Fruit fly (Drosophila melanogaster) whole organism, embryonic: ENCODE measurements around the gene mRpL4.
A peak's percentile ranks its signal among the peaks of the same experiment; 100 is the strongest.

Source experiments
- Bdp1 ChIP-seq: fragments of 200-800 bp; sonication (Bioruptor generic); optimal IDR thresholded peaks from 3 replicates; lab custom pipeline; 2016; ENCODE audit warnings: missing biosample characterization, missing genetic modification characterization
- CG11560 ChIP-seq: fragments of 200-800 bp; sonication (Bioruptor generic); IDR thresholded peaks from 3 replicates; pipeline ENCODE4 v1.3.6; 2022; ENCODE audit warnings: missing biosample characterization, missing genetic modification characterization
- CG11696 ChIP-seq: fragments of 200-800 bp; sonication (Bioruptor generic); IDR thresholded peaks from 2 replicates; pipeline ENCODE4 v1.3.6; 2022; ENCODE audit warnings: missing biosample characterization, missing genetic modification characterization
- CG11723 ChIP-seq: fragments of 200-800 bp; sonication (Bioruptor generic); optimal IDR thresholded peaks from 2 replicates; lab custom pipeline; 2017; ENCODE audit warnings: missing biosample characterization, mild to moderate bottlenecking, missing genetic modification characterization
- CG12104 ChIP-seq: fragments of 200-800 bp; sonication (Bioruptor generic); optimal IDR thresholded peaks from 3 replicates; lab custom pipeline; 2016; ENCODE audit warnings: missing biosample characterization, missing genetic modification characterization
- CG12299 ChIP-seq: fragments of 200-800 bp; sonication (Bioruptor generic); optimal IDR thresholded peaks from 2 replicates; lab custom pipeline; 2018; ENCODE audit warnings: missing biosample characterization, mild to moderate bottlenecking, missing genetic modification characterization
- CG13624 ChIP-seq: fragments of 200-800 bp; sonication (Bioruptor generic); optimal IDR thresholded peaks from 2 replicates; lab custom pipeline; 2016; ENCODE audit warnings: missing biosample characterization, missing genetic modification characterization
- CG14050 ChIP-seq: fragments of 200-800 bp; sonication (Bioruptor generic); IDR thresholded peaks from 3 replicates; pipeline ENCODE4 v1.3.6; 2022; ENCODE audit warnings: missing biosample characterization, missing genetic modification characterization
- CG16779 ChIP-seq: fragments of 200-800 bp; sonication (Bioruptor generic); IDR thresholded peaks from 2 replicates; pipeline ENCODE4 v1.3.6; 2022; ENCODE audit warnings: missing biosample characterization, missing genetic modification characterization
- CG17359 ChIP-seq: fragments of 200-800 bp; sonication (Bioruptor generic); optimal IDR thresholded peaks from 3 replicates; lab custom pipeline; 2018; ENCODE audit warnings: missing biosample characterization, mild to moderate bottlenecking, missing genetic modification characterization, moderate library complexity
- CG18262 ChIP-seq: fragments of 200-800 bp; optimal IDR thresholded peaks from 3 replicates; lab custom pipeline; 2019; ENCODE audit warnings: missing biosample characterization, mild to moderate bottlenecking, missing genetic modification characterization, moderate library complexity
- CG2129 ChIP-seq: fragments of 200-800 bp; sonication (Bioruptor generic); IDR thresholded peaks from 2 replicates; pipeline ENCODE4 v1.3.6; 2022; ENCODE audit warnings: missing biosample characterization, missing genetic modification characterization; ENCODE audit not compliant: partially characterized antibody
- CG2889 ChIP-seq: fragments of 200-800 bp; sonication (Bioruptor generic); IDR thresholded peaks from 3 replicates; pipeline ENCODE4 v1.3.6; 2022; ENCODE audit warnings: missing biosample characterization, missing genetic modification characterization
- CG33213 ChIP-seq: fragments of 200-800 bp; sonication (Bioruptor generic); optimal IDR thresholded peaks from 3 replicates; lab custom pipeline; 2016; ENCODE audit warnings: missing biosample characterization, missing genetic modification characterization
- CG34422 ChIP-seq: fragments of 200-800 bp; sonication (Bioruptor generic); IDR thresholded peaks from 3 replicates; pipeline ENCODE4 v1.3.6; 2022; ENCODE audit warnings: missing biosample characterization, missing genetic modification characterization
- CG4404 ChIP-seq: fragments of 200-800 bp; sonication (Bioruptor generic); IDR thresholded peaks from 2 replicates; pipeline ENCODE4 v1.3.6; 2022; ENCODE audit warnings: missing biosample characterization, missing genetic modification characterization
- CG4854 ChIP-seq: fragments of 200-800 bp; sonication (Bioruptor generic); optimal IDR thresholded peaks from 2 replicates; lab custom pipeline; 2016; ENCODE audit warnings: missing biosample characterization, missing genetic modification characterization, inconsistent platforms
- CG6813 ChIP-seq: fragments of 200-800 bp; sonication (Bioruptor generic); optimal IDR thresholded peaks from 2 replicates; lab custom pipeline; 2017; ENCODE audit warnings: missing biosample characterization, missing genetic modification characterization, mild to moderate bottlenecking, moderate library complexity, missing genetic modification reagents
- CG7271 ChIP-seq: fragments of 200-800 bp; sonication (Bioruptor generic); optimal IDR thresholded peaks from 2 replicates; lab custom pipeline; 2018; ENCODE audit warnings: missing biosample characterization, mild to moderate bottlenecking, missing genetic modification characterization, moderate library complexity
- CG7963 ChIP-seq: fragments of 200-800 bp; sonication (Bioruptor generic); IDR thresholded peaks from 3 replicates; pipeline ENCODE4 v1.3.6; 2022; ENCODE audit warnings: missing biosample characterization, missing genetic modification characterization; ENCODE audit not compliant: partially characterized antibody
- CG9797 ChIP-seq: fragments of 200-800 bp; sonication (Bioruptor generic); optimal IDR thresholded peaks from 3 replicates; lab custom pipeline; 2018; ENCODE audit warnings: missing biosample characterization, mild to moderate bottlenecking, missing genetic modification characterization
- CG9876 ChIP-seq: fragments of 200-800 bp; sonication (Bioruptor generic); optimal IDR thresholded peaks from 2 replicates; lab custom pipeline; 2016; ENCODE audit warnings: missing biosample characterization, missing genetic modification characterization
- Deaf1 ChIP-seq: fragments of 200-800 bp; optimal IDR thresholded peaks from 3 replicates; lab custom pipeline; 2019; ENCODE audit warnings: missing biosample characterization, mild to moderate bottlenecking, missing genetic modification characterization, moderate library complexity
- Doc3 ChIP-seq: fragments of 200-800 bp; sonication (Bioruptor generic); IDR thresholded peaks from 3 replicates; pipeline ENCODE4 v1.3.6; 2022; ENCODE audit warnings: missing biosample characterization, missing genetic modification characterization; ENCODE audit not compliant: partially characterized antibody
- Gsc ChIP-seq: fragments of 200-800 bp; sonication (Bioruptor generic); IDR thresholded peaks from 2 replicates; pipeline ENCODE4 v1.3.6; 2022; ENCODE audit warnings: missing biosample characterization, missing genetic modification characterization
- Gug ChIP-seq: fragments of 200-800 bp; sonication (Bioruptor generic); IDR thresholded peaks from 4 replicates; pipeline ENCODE4 v1.3.6; 2022; ENCODE audit warnings: missing biosample characterization, missing genetic modification characterization
- HLH4C ChIP-seq: fragments of 200-800 bp; sonication (Bioruptor generic); IDR thresholded peaks from 3 replicates; pipeline ENCODE4 v1.3.6; 2022; ENCODE audit warnings: missing biosample characterization, missing genetic modification characterization; ENCODE audit not compliant: partially characterized antibody
- Hand ChIP-seq: fragments of 200-800 bp; sonication (Bioruptor generic); optimal IDR thresholded peaks from 2 replicates; lab custom pipeline; 2017; ENCODE audit warnings: mild to moderate bottlenecking, missing biosample characterization, missing genetic modification reagents, missing genetic modification characterization
- Hmr ChIP-seq: fragments of 200-800 bp; sonication (Bioruptor generic); optimal IDR thresholded peaks from 3 replicates; lab custom pipeline; 2017; ENCODE audit warnings: mild to moderate bottlenecking, missing biosample characterization, missing genetic modification reagents, missing genetic modification characterization
- Hsf ChIP-seq: fragments of 200-800 bp; sonication (Bioruptor generic); optimal IDR thresholded peaks from 3 replicates; lab custom pipeline; 2016; ENCODE audit warnings: missing biosample characterization, missing genetic modification characterization
- Mes4 ChIP-seq: fragments of 200-800 bp; sonication (Bioruptor generic); optimal IDR thresholded peaks from 2 replicates; lab custom pipeline; 2016; ENCODE audit warnings: missing biosample characterization, missing genetic modification characterization
- Nf-YB ChIP-seq: fragments of 200-800 bp; sonication (Bioruptor generic); optimal IDR thresholded peaks from 3 replicates; lab custom pipeline; 2019; ENCODE audit warnings: missing biosample characterization, mild to moderate bottlenecking, missing genetic modification characterization, moderate library complexity
- Oaz ChIP-seq: fragments of 200-800 bp; sonication (Bioruptor generic); IDR thresholded peaks from 2 replicates; pipeline ENCODE4 v1.3.6; 2022; ENCODE audit warnings: missing biosample characterization, missing genetic modification characterization
- Ptx1 ChIP-seq: fragments of 200-800 bp; sonication (Bioruptor generic); IDR thresholded peaks from 2 replicates; pipeline ENCODE4 v1.3.6; 2022; ENCODE audit warnings: missing biosample characterization, missing genetic modification characterization
- Side ChIP-seq: fragments of 200-800 bp; sonication (Bioruptor generic); optimal IDR thresholded peaks from 2 replicates; lab custom pipeline; 2016; ENCODE audit warnings: missing biosample characterization, missing genetic modification characterization
- Sin3A ChIP-seq: fragments of >200 bp; optimal IDR thresholded peaks from 2 replicates; lab custom pipeline; 2018
- Sox102F ChIP-seq: fragments of 200-800 bp; sonication (Bioruptor generic); optimal IDR thresholded peaks from 2 replicates; lab custom pipeline; 2018; ENCODE audit warnings: missing biosample characterization, mild to moderate bottlenecking, missing genetic modification characterization, moderate library complexity
- Tbp ChIP-seq: fragments of >200 bp; optimal IDR thresholded peaks from 2 replicates; lab custom pipeline; 2018; ENCODE audit warnings: missing biosample characterization, missing genetic modification characterization
- Trl ChIP-seq, 3 experiments: fragments of >200 bp in 2 of 3; fragments of 200-800 bp in 1 of 3; sonication (Bioruptor generic) in 1 of 3; optimal IDR thresholded peaks; 2 replicates in 1 of 3; 3 replicates in 2 of 3; lab custom pipeline; 2016 to 2017; ENCODE audit warnings: missing biosample characterization in 1 of 3, missing genetic modification characterization in 1 of 3
- ara ChIP-seq: fragments of 200-800 bp; sonication (Bioruptor generic); IDR thresholded peaks from 2 replicates; pipeline ENCODE4 v1.3.6; 2022; ENCODE audit warnings: missing biosample characterization, missing genetic modification characterization
- ase ChIP-seq: fragments of 200-800 bp; sonication (Bioruptor generic); IDR thresholded peaks from 3 replicates; pipeline ENCODE4 v1.3.6; 2022; ENCODE audit warnings: missing biosample characterization, missing genetic modification characterization
- eve ChIP-seq, 2 experiments: fragments of >200 bp; optimal IDR thresholded peaks; 2 replicates each; lab custom pipeline; 2017; ENCODE audit warnings: missing biosample characterization in 2 of 2, missing genetic modification characterization in 2 of 2
- grau ChIP-seq: fragments of 200-800 bp; optimal IDR thresholded peaks from 3 replicates; lab custom pipeline; 2019; ENCODE audit warnings: missing biosample characterization, mild to moderate bottlenecking, missing genetic modification characterization, moderate library complexity
- h ChIP-seq: fragments of >200 bp; optimal IDR thresholded peaks from 2 replicates; lab custom pipeline; 2017
- hb ChIP-seq: fragments of 200-800 bp; sonication (Bioruptor generic); IDR thresholded peaks from 3 replicates; pipeline ENCODE4 v1.3.6; 2022; ENCODE audit warnings: missing biosample characterization, missing genetic modification characterization; ENCODE audit not compliant: partially characterized antibody
- lbe ChIP-seq: fragments of 200-800 bp; sonication (Bioruptor generic); optimal IDR thresholded peaks from 2 replicates; lab custom pipeline; 2016; ENCODE audit warnings: missing biosample characterization, mild to moderate bottlenecking, missing genetic modification characterization
- lola ChIP-seq, 3 experiments: fragments of >200 bp in 2 of 3; fragments of 200-800 bp in 1 of 3; sonication (Bioruptor generic) in 1 of 3; optimal IDR thresholded peaks; 2 replicates each; lab custom pipeline; 2017 to 2019; ENCODE audit warnings: missing biosample characterization in 3 of 3, missing genetic modification characterization in 3 of 3, mild to moderate bottlenecking in 1 of 3, moderate library complexity in 1 of 3
- pho ChIP-seq: fragments of 200-800 bp; sonication (Bioruptor generic); optimal IDR thresholded peaks from 2 replicates; lab custom pipeline; 2016; ENCODE audit warnings: missing biosample characterization, missing genetic modification characterization
- schlank ChIP-seq: fragments of 200-800 bp; sonication (Bioruptor generic); optimal IDR thresholded peaks from 2 replicates; lab custom pipeline; 2018; ENCODE audit warnings: missing biosample characterization, mild to moderate bottlenecking, missing genetic modification characterization
- wor ChIP-seq: fragments of 200-800 bp; sonication (Bioruptor generic); IDR thresholded peaks from 2 replicates; pipeline ENCODE4 v1.3.6; 2022; ENCODE audit warnings: missing biosample characterization, missing genetic modification characterization
- z ChIP-seq: fragments of 200-800 bp; sonication (Bioruptor generic); IDR thresholded peaks from 3 replicates; pipeline ENCODE4 v1.3.6; 2022; ENCODE audit warnings: missing biosample characterization, missing genetic modification characterization

mRpL4 gene

DNA sequence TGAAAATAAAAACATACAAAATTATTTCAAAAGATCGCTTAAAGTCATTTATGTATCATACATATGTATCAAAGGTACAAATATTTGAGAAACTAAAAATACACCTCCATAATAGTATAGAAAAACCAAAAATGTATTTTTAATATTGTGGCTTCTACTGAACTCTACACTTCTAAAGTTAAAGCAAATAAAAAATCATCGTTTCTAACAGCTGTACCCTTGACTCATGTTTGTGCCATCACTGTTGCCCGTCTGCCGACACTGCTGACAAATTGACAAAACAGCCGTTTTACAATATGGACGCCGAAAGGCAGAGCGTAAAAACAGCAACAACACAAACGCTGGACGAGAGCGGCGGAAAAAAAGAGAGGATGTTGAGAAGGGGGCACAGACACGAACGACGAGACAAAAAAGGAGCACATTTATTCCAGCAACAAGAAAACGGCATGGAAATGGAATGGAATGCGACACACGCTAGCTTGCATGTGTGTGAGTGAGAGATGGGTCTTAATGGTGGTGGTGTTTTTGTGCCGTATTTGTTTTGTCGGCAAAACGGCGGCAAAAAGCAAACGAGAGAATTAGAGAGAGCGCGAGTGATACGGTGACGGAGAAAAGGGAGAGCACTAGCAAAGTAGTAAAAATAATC lies 42.4 kb downstream of the mRpL4 start (continued):
- TF ChIP-seq CG4854, result peak; percentile 84
- TF ChIP-seq CG7963, result no peak
- no peak for TF ChIP-seq CG11696 (GFP tag; lab: Robert Waterston, UW)
- TF ChIP-seq CG18262 (tag; lab: Kevin White, UChicago), result peak; percentile 91
- TF ChIP-seq CG11560 (tag; lab: Robert Waterston, UW), result no peak
- TF ChIP-seq Gsc (GFP tag; lab: Robert Waterston, UW), result no peak
- TF ChIP-seq CG17359, result peak; percentile 91
- TF ChIP-seq Oaz, result no peak
- peak; percentile 85 for TF ChIP-seq pho (GFP tag; lab: Kevin White, UChicago)
- TF ChIP-seq Hsf (GFP tag; lab: Kevin White, UChicago), result peak; percentile 78
- TF ChIP-seq Trl (optimal IDR thresholded peaks at IDR 0.05; lab: Kevin White, UChicago), result peak; percentile 83 to 93
- peak; percentile 27 for TF ChIP-seq Trl (GFP tag; optimal IDR thresholded peaks at IDR 0.05; lab: Kevin White, UChicago)
- no peak for TF ChIP-seq HLH4C
- TF ChIP-seq CG6813, result peak; percentile 61
- TF ChIP-seq Ptx1 (GFP tag; lab: Robert Waterston, UW), result no peak
- TF ChIP-seq Sox102F, result peak; percentile 87
- no peak for TF ChIP-seq CG2129 (GFP tag; lab: Robert Waterston, UW)
- no peak for TF ChIP-seq CG16779 (GFP tag; lab: Robert Waterston, UW)
- no peak for TF ChIP-seq lbe (GFP tag; lab: Kevin White, UChicago)
- no peak for TF ChIP-seq eve (GFP tag; optimal IDR thresholded peaks at IDR 0.05; lab: Kevin White, UChicago)
- TF ChIP-seq Deaf1 (tag; lab: Kevin White, UChicago), result peak; percentile 67
- no peak for TF ChIP-seq CG4404 (GFP tag; lab: Robert Waterston, UW)
- peak; percentile 63 for TF ChIP-seq Hand (GFP tag; lab: Kevin White, UChicago)
- peak; percentile 66 for TF ChIP-seq CG11723
- peak; percentile 88 for TF ChIP-seq grau (tag; lab: Kevin White, UChicago)
- TF ChIP-seq Side (GFP tag; lab: Kevin White, UChicago), result peak; percentile 72
- TF ChIP-seq CG9797 (GFP tag; lab: Kevin White, UChicago), result no peak
- no peak for TF ChIP-seq z
- peak; percentile 57 for TF ChIP-seq CG12104 (GFP tag; lab: Kevin White, UChicago)
- no peak for TF ChIP-seq Doc3 (GFP tag; lab: Robert Waterston, UW)
- TF ChIP-seq ase (GFP tag; lab: Robert Waterston, UW), result no peak
- peak; percentile 50 for TF ChIP-seq CG7271
- TF ChIP-seq lola (GFP tag; optimal IDR thresholded peaks at IDR 0.05; lab: Kevin White, UChicago), result peak in 1 of 3 experiments; percentile 78
- TF ChIP-seq h (lab: Kevin White, UChicago), result no peak
- TF ChIP-seq schlank (tag; lab: Kevin White, UChicago), result peak; percentile 65
- TF ChIP-seq Mes4 (GFP tag; lab: Kevin White, UChicago), result peak; percentile 72
- peak; percentile 53 for TF ChIP-seq Bdp1 (GFP tag; lab: Kevin White, UChicago)
- TF ChIP-seq Tbp (GFP tag; lab: Kevin White, UChicago), result no peak
- peak; percentile 68 for TF ChIP-seq CG9876
- no peak for TF ChIP-seq hb (GFP tag; lab: Robert Waterston, UW)
- TF ChIP-seq Hmr (GFP tag; lab: Kevin White, UChicago), result peak; percentile 86
- TF ChIP-seq Gug (GFP tag; lab: Robert Waterston, UW), result peak; percentile 91
- TF ChIP-seq CG33213 (GFP tag; lab: Kevin White, UChicago), result peak; percentile 31
- TF ChIP-seq CG14050 (GFP tag; lab: Robert Waterston, UW), result no peak
- no peak for TF ChIP-seq wor
- TF ChIP-seq CG12299 (tag; lab: Kevin White, UChicago), result peak; percentile 68
- no peak for TF ChIP-seq CG2889 (GFP tag; lab: Robert Waterston, UW)
- no peak for TF ChIP-seq Sin3A
- no peak for TF ChIP-seq CG34422 (GFP tag; lab: Robert Waterston, UW)
- peak; percentile 66 for TF ChIP-seq Nf-YB (GFP tag; lab: Kevin White, UChicago)
- TF ChIP-seq ara, result no peak
- peak; percentile 73 for TF ChIP-seq CG13624 (GFP tag; lab: Kevin White, UChicago)
